Worm (Caenorhabditis elegans) whole organism, L2 larva: ENCODE measurements around the gene pms-2.

Experiments
- C34F6.9 ChIP-seq: fragments of 150-350 bp; optimal IDR thresholded peaks from 2 replicates; lab custom pipeline; 2014; ENCODE audit warnings: missing biosample characterization, missing genetic modification characterization
- F13H6.1 ChIP-seq: sonication (generic microtip); optimal IDR thresholded peaks from 2 replicates; lab custom pipeline; 2016; ENCODE audit warnings: missing genetic modification characterization, missing compliant biosample characterization
- R02D3.7 ChIP-seq: fragments of 150-350 bp; optimal IDR thresholded peaks from 2 replicates; lab custom pipeline; 2014; ENCODE audit warnings: missing biosample characterization, missing genetic modification characterization
- Y55F3AM.14 ChIP-seq: fragments of 200-800 bp; sonication (Bioruptor generic); optimal IDR thresholded peaks from 2 replicates; lab custom pipeline; 2018; ENCODE audit warnings: mild to moderate bottlenecking, missing genetic modification characterization, missing compliant biosample characterization
- ZK546.5 ChIP-seq: sonication (generic microtip); optimal IDR thresholded peaks from 2 replicates; lab custom pipeline; 2017; ENCODE audit warnings: missing biosample characterization, missing genetic modification characterization
- alr-1 ChIP-seq: fragments of 150-350 bp; optimal IDR thresholded peaks from 2 replicates; lab custom pipeline; 2014; ENCODE audit warnings: missing biosample characterization, missing genetic modification characterization
- aly-2 ChIP-seq: fragments of 150-350 bp; optimal IDR thresholded peaks from 2 replicates; lab custom pipeline; 2014; ENCODE audit warnings: missing biosample characterization, missing genetic modification characterization
- ama-1 ChIP-seq: fragments of 150-350 bp; optimal IDR thresholded peaks from 2 replicates; lab custom pipeline; 2018; ENCODE audit warnings: inconsistent platforms
- blmp-1 ChIP-seq: sonication (generic microtip); optimal IDR thresholded peaks from 2 replicates; lab custom pipeline; 2017; ENCODE audit warnings: missing genetic modification characterization, mild to moderate bottlenecking, missing compliant biosample characterization, antibody characterized with exemption, moderate library complexity; ENCODE audit not compliant: insufficient read depth
- ceh-16 ChIP-seq: fragments of 150-350 bp; optimal IDR thresholded peaks from 2 replicates; lab custom pipeline; 2014; ENCODE audit warnings: missing biosample characterization, missing genetic modification characterization
- ceh-82 ChIP-seq: fragments of 150-350 bp; optimal IDR thresholded peaks from 2 replicates; lab custom pipeline; 2014; ENCODE audit warnings: missing biosample characterization, missing genetic modification characterization
- crh-2 ChIP-seq: sonication (generic microtip); optimal IDR thresholded peaks from 2 replicates; lab custom pipeline; 2017; ENCODE audit warnings: missing biosample characterization, missing genetic modification characterization
- dmd-4 ChIP-seq: sonication (generic microtip); optimal IDR thresholded peaks from 2 replicates; lab custom pipeline; 2017; ENCODE audit warnings: missing biosample characterization, missing genetic modification characterization
- egl-27 ChIP-seq: sonication (generic microtip); optimal IDR thresholded peaks from 3 replicates; lab custom pipeline; 2017; ENCODE audit warnings: missing biosample characterization, missing genetic modification reagents, missing genetic modification characterization
- elt-1 ChIP-seq: fragments of 150-350 bp; optimal IDR thresholded peaks from 2 replicates; lab custom pipeline; 2014; ENCODE audit warnings: missing biosample characterization, missing genetic modification characterization
- elt-3 ChIP-seq: sonication (generic microtip); optimal IDR thresholded peaks from 2 replicates; lab custom pipeline; 2017; ENCODE audit warnings: missing biosample characterization, missing genetic modification characterization
- fos-1 ChIP-seq: fragments of 150-350 bp; optimal IDR thresholded peaks from 2 replicates; lab custom pipeline; 2014; ENCODE audit warnings: missing biosample characterization, missing genetic modification characterization
- gmeb-1 ChIP-seq: fragments of 150-350 bp; optimal IDR thresholded peaks from 2 replicates; lab custom pipeline; 2014; ENCODE audit warnings: missing biosample characterization, missing genetic modification characterization
- lin-11 ChIP-seq: fragments of 150-350 bp; sonication (generic microtip); optimal IDR thresholded peaks from 2 replicates; lab custom pipeline; 2014; ENCODE audit warnings: missing biosample characterization, missing genetic modification characterization, inconsistent platforms, mixed read lengths
- lin-13 ChIP-seq: fragments of 150-350 bp; optimal IDR thresholded peaks from 2 replicates; lab custom pipeline; 2014; ENCODE audit warnings: missing biosample characterization, missing genetic modification reagents, missing genetic modification characterization
- lin-39 ChIP-seq: fragments of 150-350 bp; optimal IDR thresholded peaks from 2 replicates; lab custom pipeline; 2014; ENCODE audit warnings: missing biosample characterization, missing genetic modification reagents, missing genetic modification characterization
- lsy-2 ChIP-seq, 2 experiments: fragments of 150-350 bp in 1 of 2; sonication (generic microtip) in 1 of 2; optimal IDR thresholded peaks; 2 replicates each; lab custom pipeline; 2014 to 2017; ENCODE audit warnings: missing biosample characterization in 2 of 2, missing genetic modification characterization in 2 of 2
- mab-5 ChIP-seq: fragments of 150-350 bp; optimal IDR thresholded peaks from 2 replicates; lab custom pipeline; 2014; ENCODE audit warnings: missing biosample characterization, missing genetic modification characterization
- mbf-1 ChIP-seq: sonication (generic microtip); optimal IDR thresholded peaks from 2 replicates; lab custom pipeline; 2017; ENCODE audit warnings: missing biosample characterization, missing genetic modification characterization
- mdl-1 ChIP-seq, 2 experiments: fragments of 150-350 bp in 1 of 2; sonication (generic microtip) in 1 of 2; optimal IDR thresholded peaks; 2 replicates each; lab custom pipeline; 2017; ENCODE audit warnings: missing biosample characterization in 2 of 2, missing genetic modification characterization in 2 of 2
- nhr-10 ChIP-seq: sonication (generic microtip); optimal IDR thresholded peaks from 2 replicates; lab custom pipeline; 2017; ENCODE audit warnings: missing biosample characterization, missing genetic modification characterization
- nhr-11 ChIP-seq: fragments of 150-350 bp; optimal IDR thresholded peaks from 2 replicates; lab custom pipeline; 2014; ENCODE audit warnings: missing biosample characterization, missing genetic modification characterization
- nhr-12 ChIP-seq: fragments of 150-350 bp; optimal IDR thresholded peaks from 2 replicates; lab custom pipeline; 2014; ENCODE audit warnings: missing biosample characterization, missing genetic modification characterization
- nhr-129 ChIP-seq: fragments of 150-350 bp; optimal IDR thresholded peaks from 2 replicates; lab custom pipeline; 2014; ENCODE audit warnings: missing biosample characterization, missing genetic modification characterization
- nhr-21 ChIP-seq: fragments of 150-350 bp; optimal IDR thresholded peaks from 2 replicates; lab custom pipeline; 2014; ENCODE audit warnings: missing biosample characterization, missing genetic modification characterization
- nhr-23 ChIP-seq: fragments of 150-350 bp; optimal IDR thresholded peaks from 2 replicates; lab custom pipeline; 2014; ENCODE audit warnings: missing biosample characterization, missing genetic modification reagents, missing genetic modification characterization
- nhr-237 ChIP-seq: fragments of 150-350 bp; optimal IDR thresholded peaks from 2 replicates; lab custom pipeline; 2014; ENCODE audit warnings: missing biosample characterization, missing genetic modification characterization
- nhr-25 ChIP-seq: fragments of 150-350 bp; sonication (generic microtip); optimal IDR thresholded peaks from 3 replicates; lab custom pipeline; 2014; ENCODE audit warnings: missing biosample characterization, missing genetic modification characterization
- nhr-6 ChIP-seq: fragments of 150-350 bp; optimal IDR thresholded peaks from 2 replicates; lab custom pipeline; 2014; ENCODE audit warnings: missing biosample characterization, missing genetic modification characterization
- nhr-77 ChIP-seq: fragments of 150-350 bp; optimal IDR thresholded peaks from 2 replicates; lab custom pipeline; 2014; ENCODE audit warnings: missing biosample characterization, missing genetic modification characterization
- peb-1 ChIP-seq: fragments of 150-350 bp; optimal IDR thresholded peaks from 2 replicates; lab custom pipeline; 2014; ENCODE audit warnings: missing biosample characterization, missing genetic modification characterization
- sem-4 ChIP-seq: fragments of 150-350 bp; optimal IDR thresholded peaks from 2 replicates; lab custom pipeline; 2014; ENCODE audit warnings: missing biosample characterization, missing genetic modification reagents, missing genetic modification characterization
- skn-1 ChIP-seq: sonication (generic microtip); optimal IDR thresholded peaks from 2 replicates; lab custom pipeline; 2017; ENCODE audit warnings: missing biosample characterization, missing genetic modification characterization
- sma-3 ChIP-seq: sonication (generic microtip); optimal IDR thresholded peaks from 2 replicates; lab custom pipeline; 2016; ENCODE audit warnings: missing genetic modification reagents, missing genetic modification characterization, missing compliant biosample characterization
- sma-9 ChIP-seq, 2 experiments: fragments of 150-350 bp in 1 of 2; sonication (generic microtip) in 1 of 2; optimal IDR thresholded peaks; 2 replicates each; lab custom pipeline; 2014 to 2016; ENCODE audit warnings: missing genetic modification characterization in 2 of 2, mild to moderate bottlenecking in 1 of 2, missing biosample characterization in 1 of 2, missing compliant biosample characterization in 1 of 2, missing genetic modification reagents in 1 of 2, moderate library complexity in 1 of 2
- snpc-4 ChIP-seq: fragments of 150-350 bp; optimal IDR thresholded peaks from 2 replicates; lab custom pipeline; 2014; ENCODE audit warnings: missing biosample characterization, missing genetic modification characterization
- unc-39 ChIP-seq: fragments of 150-350 bp; optimal IDR thresholded peaks from 2 replicates; lab custom pipeline; 2014; ENCODE audit warnings: missing biosample characterization, missing genetic modification characterization
- unc-55 ChIP-seq: fragments of 150-350 bp; sonication (generic microtip); optimal IDR thresholded peaks from 3 replicates; lab custom pipeline; 2014; ENCODE audit warnings: missing biosample characterization, missing genetic modification reagents, missing genetic modification characterization
- unc-62 ChIP-seq: fragments of 150-350 bp; optimal IDR thresholded peaks from 2 replicates; lab custom pipeline; 2014; ENCODE audit warnings: missing biosample characterization, missing genetic modification reagents, missing genetic modification characterization
- zag-1 ChIP-seq: fragments of 150-350 bp; optimal IDR thresholded peaks from 2 replicates; lab custom pipeline; 2014; ENCODE audit warnings: missing biosample characterization, missing genetic modification characterization
- ztf-1 ChIP-seq: fragments of 200-800 bp; sonication (Bioruptor generic); conservative IDR thresholded peaks from 2 replicates; pipeline ENCODE4 v1.3.6; 2022; ENCODE audit warnings: missing genetic modification characterization, missing compliant biosample characterization
- ztf-11 ChIP-seq: sonication (generic microtip); optimal IDR thresholded peaks from 2 replicates; lab custom pipeline; 2017; ENCODE audit warnings: missing biosample characterization, missing genetic modification characterization
- ztf-4 ChIP-seq: fragments of 150-350 bp; optimal IDR thresholded peaks from 2 replicates; lab custom pipeline; 2014; ENCODE audit warnings: missing biosample characterization, missing genetic modification characterization

The pms-2 gene

DNA sequence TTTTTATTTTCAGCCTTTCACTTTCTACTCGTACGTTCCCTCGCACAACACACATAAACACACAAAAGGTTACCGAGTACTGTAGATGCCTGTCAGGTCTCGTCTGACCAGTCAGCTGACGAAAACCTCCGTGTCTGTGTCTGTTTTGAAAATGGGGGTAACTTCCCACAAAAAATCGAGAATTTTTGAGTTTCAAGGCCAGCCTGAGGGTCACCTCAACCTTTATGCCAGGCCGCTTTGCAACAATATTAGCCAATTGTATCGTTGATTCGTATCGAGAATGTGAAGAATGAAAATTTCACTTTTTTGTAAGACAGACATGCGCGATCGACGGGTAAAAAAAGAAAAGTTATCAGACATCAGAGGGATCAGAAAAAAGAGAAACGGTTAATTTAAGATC lies 39.3 kb downstream of the pms-2 start:
- no peak for TF ChIP-seq peb-1 (tag; lab: Kevin White, UChicago)
- no peak for TF ChIP-seq mdl-1 (tag; optimal IDR thresholded peaks at IDR 0.05; lab: Kevin White, UChicago)
- no peak for TF ChIP-seq ztf-11
- no peak for TF ChIP-seq mab-5 (tag; lab: Kevin White, UChicago)
- TF ChIP-seq mbf-1: no peak
- no peak for TF ChIP-seq elt-1 (tag; lab: Kevin White, UChicago)
- peak in 1 of 2 experiments; percentile 45 for TF ChIP-seq lsy-2 (tag; optimal IDR thresholded peaks at IDR 0.05; lab: Kevin White, UChicago)
- TF ChIP-seq crh-2 (tag; lab: Kevin White, UChicago): peak; percentile 53
- TF ChIP-seq ZK546.5: no peak
- no peak for TF ChIP-seq unc-62 (GFP tag; lab: Kevin White, UChicago)
- TF ChIP-seq sma-9 (GFP tag; optimal IDR thresholded peaks at IDR 0.05; lab: Kevin White, UChicago): peak; percentile 65
- no peak for TF ChIP-seq sma-9 (tag; optimal IDR thresholded peaks at IDR 0.05; lab: Kevin White, UChicago)
- TF ChIP-seq unc-39 (tag; lab: Kevin White, UChicago): no peak
- TF ChIP-seq lin-39 (tag; lab: Kevin White, UChicago): no peak
- TF ChIP-seq nhr-23: no peak
- no peak for TF ChIP-seq nhr-237 (tag; lab: Kevin White, UChicago)
- peak; percentile 16 for TF ChIP-seq ztf-4 (tag; lab: Kevin White, UChicago)
- no peak for TF ChIP-seq R02D3.7
- no peak for TF ChIP-seq nhr-12
- TF ChIP-seq nhr-6 (tag; lab: Kevin White, UChicago): peak; percentile 73
- TF ChIP-seq fos-1 (tag; lab: Kevin White, UChicago): peak; percentile 18
- no peak for TF ChIP-seq zag-1 (tag; lab: Kevin White, UChicago)
- TF ChIP-seq nhr-21 (tag; lab: Kevin White, UChicago): peak; percentile 47
- peak; percentile 97 for TF ChIP-seq blmp-1 (tag; lab: Kevin White, UChicago)
- TF ChIP-seq dmd-4 (tag; lab: Kevin White, UChicago): no peak
- no peak for TF ChIP-seq skn-1 (tag; lab: Kevin White, UChicago)
- TF ChIP-seq sem-4 (tag; lab: Kevin White, UChicago): no peak
- peak; percentile 48 for TF ChIP-seq F13H6.1 (tag; lab: Kevin White, UChicago)
- no peak for TF ChIP-seq ceh-82 (tag; lab: Kevin White, UChicago)
- peak; percentile 24 for TF ChIP-seq C34F6.9
- TF ChIP-seq ceh-16 (tag; lab: Kevin White, UChicago): peak; percentile 53
- peak; percentile 32 for TF ChIP-seq egl-27 (tag; lab: Kevin White, UChicago)
- no peak for TF ChIP-seq nhr-11 (tag; lab: Kevin White, UChicago)
- peak; percentile 80 for TF ChIP-seq nhr-129
- TF ChIP-seq unc-55: no peak
- TF ChIP-seq alr-1 (tag; lab: Kevin White, UChicago): no peak
- TF ChIP-seq lin-13 (GFP tag; lab: Kevin White, UChicago): no peak
- no peak for TF ChIP-seq nhr-10
- peak; percentile 96 for TF ChIP-seq nhr-25
- peak; percentile 45 for TF ChIP-seq Y55F3AM.14 (GFP tag; lab: Kevin White, UChicago)
- no peak for TF ChIP-seq aly-2 (tag; lab: Kevin White, UChicago)
- no peak for TF ChIP-seq elt-3 (tag; lab: Kevin White, UChicago)
- TF ChIP-seq nhr-77 (tag; lab: Kevin White, UChicago): no peak
- TF ChIP-seq gmeb-1 (tag; lab: Kevin White, UChicago): no peak
- TF ChIP-seq lin-11 (tag; lab: Kevin White, UChicago): no peak
- TF ChIP-seq sma-3 (GFP tag; lab: Kevin White, UChicago): peak; percentile 82
- TF ChIP-seq ama-1 (lab: Kevin White, UChicago): no peak
- TF ChIP-seq snpc-4 (tag; lab: Kevin White, UChicago): peak; percentile 16
- TF ChIP-seq ztf-1: no peak
- TF ChIP-seq, all 48 proteins: peak for 17
